Worm (Caenorhabditis elegans) whole organism, young adult: Measurements from ENCODE around the gene F22B5.4.

Experiments used
- F22D6.2 ChIP-seq: sonication (generic microtip); optimal IDR thresholded peaks from 2 replicates; lab custom pipeline; 2016; ENCODE audit warnings: mild to moderate bottlenecking, missing genetic modification characterization, missing compliant biosample characterization
- F23B12.7 ChIP-seq: sonication (generic microtip); optimal IDR thresholded peaks from 2 replicates; lab custom pipeline; 2017; ENCODE audit warnings: missing genetic modification characterization, mild to moderate bottlenecking, missing compliant biosample characterization, antibody characterized with exemption, moderate library complexity; ENCODE audit not compliant: insufficient read depth
- F33H1.4 ChIP-seq: fragments of 200-800 bp; sonication (Bioruptor generic); IDR thresholded peaks from 2 replicates; pipeline ENCODE4 v1.3.6; 2022; ENCODE audit warnings: missing genetic modification reagents, missing genetic modification characterization, missing compliant biosample characterization
- F49E8.2 ChIP-seq: sonication (generic microtip); optimal IDR thresholded peaks from 3 replicates; lab custom pipeline; 2017; ENCODE audit warnings: missing genetic modification characterization, mild to moderate bottlenecking, missing compliant biosample characterization, antibody characterized with exemption, moderate library complexity; ENCODE audit not compliant: insufficient read depth
- K11D2.4 ChIP-seq: fragments of 200-800 bp; sonication (Bioruptor generic); IDR thresholded peaks from 2 replicates; pipeline ENCODE4 v1.3.6; 2022; ENCODE audit warnings: missing genetic modification reagents, missing genetic modification characterization, missing compliant biosample characterization
- ZK185.1 ChIP-seq: sonication (generic microtip); optimal IDR thresholded peaks from 2 replicates; lab custom pipeline; 2016; ENCODE audit warnings: mild to moderate bottlenecking, missing genetic modification characterization, missing compliant biosample characterization; ENCODE audit not compliant: poor library complexity, severe bottlenecking
- akir-1 ChIP-seq: fragments of 200-800 bp; sonication (Bioruptor generic); optimal IDR thresholded peaks from 2 replicates; lab custom pipeline; 2018; ENCODE audit warnings: mild to moderate bottlenecking, missing genetic modification characterization, moderate library complexity, missing compliant biosample characterization
- ama-1 ChIP-seq, 3 experiments: fragments of 150-350 bp in 1 of 3; sonication (generic microtip) in 2 of 3; optimal IDR thresholded peaks; 2 replicates each; lab custom pipeline; 2014 to 2018; ENCODE audit warnings: missing biosample characterization in 2 of 3, missing genetic modification characterization in 2 of 3, missing genetic modification reagents in 2 of 3
- aptf-2 ChIP-seq: fragments of 200-800 bp; sonication (Bioruptor generic); conservative IDR thresholded peaks from 2 replicates; pipeline ENCODE4 v1.3.6; 2022; ENCODE audit warnings: missing genetic modification reagents, missing genetic modification characterization, missing compliant biosample characterization
- atf-7 ChIP-seq: sonication (generic microtip); optimal IDR thresholded peaks from 2 replicates; lab custom pipeline; 2017; ENCODE audit warnings: mild to moderate bottlenecking, missing genetic modification characterization, missing compliant biosample characterization
- athp-1 ChIP-seq: sonication (generic microtip); optimal IDR thresholded peaks from 2 replicates; lab custom pipeline; 2017; ENCODE audit warnings: mild to moderate bottlenecking, missing genetic modification characterization, missing compliant biosample characterization
- attf-3 ChIP-seq: fragments of 200-800 bp; sonication (Bioruptor generic); conservative IDR thresholded peaks from 2 replicates; pipeline ENCODE4 v1.3.6; 2022; ENCODE audit warnings: missing genetic modification reagents, missing genetic modification characterization, missing compliant biosample characterization
- attf-6 ChIP-seq: fragments of 200-800 bp; sonication (Bioruptor generic); IDR thresholded peaks from 2 replicates; pipeline ENCODE4 v1.3.6; 2022; ENCODE audit warnings: missing genetic modification reagents, missing genetic modification characterization, missing compliant biosample characterization
- bed-1 ChIP-seq: fragments of 200-800 bp; sonication (Bioruptor generic); IDR thresholded peaks from 2 replicates; pipeline ENCODE4 v1.3.6; 2022; ENCODE audit warnings: missing genetic modification reagents, missing genetic modification characterization, missing compliant biosample characterization
- bed-2 ChIP-seq: fragments of 200-800 bp; sonication (Bioruptor generic); IDR thresholded peaks from 2 replicates; pipeline ENCODE4 v1.3.6; 2022; ENCODE audit warnings: missing genetic modification reagents, missing genetic modification characterization, missing compliant biosample characterization
- cebp-1 ChIP-seq, 2 experiments: fragments of 200-800 bp in 1 of 2; sonication (Bioruptor generic) in 1 of 2; sonication (generic microtip) in 1 of 2; IDR thresholded peaks in 1 of 2; optimal IDR thresholded peaks in 1 of 2; 2 replicates each; pipeline versions ENCODE4 v1.3.6 to Lab custom; 2017 to 2022; ENCODE audit warnings: missing compliant biosample characterization in 2 of 2, missing genetic modification characterization in 2 of 2, mild to moderate bottlenecking in 1 of 2, missing genetic modification reagents in 1 of 2, moderate library complexity in 1 of 2
- cebp-2 ChIP-seq: fragments of 200-800 bp; sonication (Bioruptor generic); IDR thresholded peaks from 2 replicates; pipeline ENCODE4 v1.3.6; 2022; ENCODE audit warnings: missing genetic modification characterization, missing compliant biosample characterization
- ceh-79 ChIP-seq: sonication (generic microtip); optimal IDR thresholded peaks from 2 replicates; lab custom pipeline; 2017; ENCODE audit warnings: mild to moderate bottlenecking, missing genetic modification characterization, missing compliant biosample characterization
- die-1 ChIP-seq: sonication (generic microtip); optimal IDR thresholded peaks from 2 replicates; lab custom pipeline; 2016; ENCODE audit warnings: missing genotype, mild to moderate bottlenecking, missing genetic modification characterization, missing compliant biosample characterization
- dpff-1 ChIP-seq: sonication (generic microtip); optimal IDR thresholded peaks from 2 replicates; lab custom pipeline; 2017; ENCODE audit warnings: mild to moderate bottlenecking, missing genetic modification characterization, missing compliant biosample characterization
- egrh-3 ChIP-seq: fragments of 200-800 bp; sonication (Bioruptor generic); IDR thresholded peaks from 2 replicates; pipeline ENCODE4 v1.3.6; 2022; ENCODE audit warnings: missing genetic modification reagents, missing genetic modification characterization, missing compliant biosample characterization
- gei-17 ChIP-seq: fragments of 200-800 bp; sonication (Bioruptor generic); optimal IDR thresholded peaks from 2 replicates; lab custom pipeline; 2018; ENCODE audit warnings: mild to moderate bottlenecking, missing genetic modification characterization, missing compliant biosample characterization
- hlh-12 ChIP-seq: sonication (generic microtip); optimal IDR thresholded peaks from 2 replicates; lab custom pipeline; 2016; ENCODE audit warnings: missing genetic modification characterization, missing compliant biosample characterization
- let-526 ChIP-seq: fragments of 200-800 bp; sonication (Bioruptor generic); IDR thresholded peaks from 2 replicates; pipeline ENCODE4 v1.3.6; 2022; ENCODE audit warnings: missing genetic modification reagents, missing genetic modification characterization, missing compliant biosample characterization
- lin-26 ChIP-seq: fragments of 200-800 bp; sonication (Bioruptor generic); IDR thresholded peaks from 2 replicates; pipeline ENCODE4 v1.3.6; 2022; ENCODE audit warnings: missing genetic modification reagents, missing genetic modification characterization, missing compliant biosample characterization
- lin-35 ChIP-seq, 3 experiments: fragments of 150-350 bp in 2 of 3; sonication (generic microtip) in 1 of 3; optimal IDR thresholded peaks; 2 replicates each; lab custom pipeline; 2014 to 2018; ENCODE audit warnings: missing biosample characterization in 3 of 3, missing genetic modification characterization in 3 of 3, missing genetic modification reagents in 3 of 3
- lin-40 ChIP-seq: sonication (generic microtip); optimal IDR thresholded peaks from 2 replicates; lab custom pipeline; 2016; ENCODE audit warnings: missing genetic modification characterization, mild to moderate bottlenecking, missing compliant biosample characterization, missing genotype, missing genetic modification reagents
- lin-54 ChIP-seq: fragments of 200-800 bp; sonication (Bioruptor generic); optimal IDR thresholded peaks from 2 replicates; lab custom pipeline; 2018; ENCODE audit warnings: mild to moderate bottlenecking, missing genetic modification characterization, missing compliant biosample characterization
- madf-3 ChIP-seq: fragments of 200-800 bp; sonication (Bioruptor generic); IDR thresholded peaks from 2 replicates; pipeline ENCODE4 v1.3.6; 2022; ENCODE audit warnings: missing genetic modification reagents, missing genetic modification characterization, missing compliant biosample characterization
- mcd-1 ChIP-seq: fragments of 200-800 bp; sonication (Bioruptor generic); IDR thresholded peaks from 2 replicates; pipeline ENCODE4 v1.3.6; 2022; ENCODE audit warnings: missing genetic modification reagents, missing genetic modification characterization, missing compliant biosample characterization
- mes-4 ChIP-seq: sonication (generic microtip); optimal IDR thresholded peaks from 2 replicates; lab custom pipeline; 2016; ENCODE audit warnings: missing genotype, missing genetic modification characterization, missing compliant biosample characterization
- nfya-1 ChIP-seq: sonication (generic microtip); optimal IDR thresholded peaks from 2 replicates; lab custom pipeline; 2017; ENCODE audit warnings: antibody characterized with exemption, missing compliant biosample characterization, missing genetic modification characterization, borderline replicate concordance; ENCODE audit not compliant: insufficient read depth
- nhr-120 ChIP-seq: fragments of 200-800 bp; sonication (Bioruptor generic); IDR thresholded peaks from 2 replicates; pipeline ENCODE4 v1.3.6; 2022; ENCODE audit warnings: missing genetic modification characterization, missing compliant biosample characterization
- pbrm-1 ChIP-seq: fragments of 200-800 bp; sonication (Bioruptor generic); IDR thresholded peaks from 2 replicates; pipeline ENCODE4 v1.3.6; 2022; ENCODE audit warnings: missing genetic modification reagents, missing genetic modification characterization, missing compliant biosample characterization
- snpc-1.1 ChIP-seq: sonication (generic microtip); optimal IDR thresholded peaks from 2 replicates; lab custom pipeline; 2017; ENCODE audit warnings: missing genetic modification characterization, mild to moderate bottlenecking, missing compliant biosample characterization, antibody characterized with exemption, moderate library complexity, missing genotype, missing genetic modification reagents; ENCODE audit not compliant: insufficient read depth
- somi-1 ChIP-seq: fragments of 200-800 bp; sonication (Bioruptor generic); optimal IDR thresholded peaks from 2 replicates; lab custom pipeline; 2018; ENCODE audit warnings: mild to moderate bottlenecking, missing genetic modification characterization, missing compliant biosample characterization
- tlf-1 ChIP-seq: fragments of 200-800 bp; sonication (Bioruptor generic); optimal IDR thresholded peaks from 2 replicates; lab custom pipeline; 2018; ENCODE audit warnings: mild to moderate bottlenecking, missing genetic modification characterization, missing compliant biosample characterization
- xnd-1 ChIP-seq: sonication (generic microtip); optimal IDR thresholded peaks from 2 replicates; lab custom pipeline; 2016; ENCODE audit warnings: missing genotype, missing genetic modification reagents, missing genetic modification characterization, missing compliant biosample characterization
- ztf-22 ChIP-seq: fragments of 200-800 bp; sonication (Bioruptor generic); optimal IDR thresholded peaks from 2 replicates; lab custom pipeline; 2018; ENCODE audit warnings: mild to moderate bottlenecking, missing genetic modification characterization, moderate library complexity, missing compliant biosample characterization
- ztf-26 ChIP-seq: sonication (generic microtip); optimal IDR thresholded peaks from 2 replicates; lab custom pipeline; 2017; ENCODE audit warnings: missing genetic modification characterization, missing compliant biosample characterization

The F22B5.4 gene

DNA sequence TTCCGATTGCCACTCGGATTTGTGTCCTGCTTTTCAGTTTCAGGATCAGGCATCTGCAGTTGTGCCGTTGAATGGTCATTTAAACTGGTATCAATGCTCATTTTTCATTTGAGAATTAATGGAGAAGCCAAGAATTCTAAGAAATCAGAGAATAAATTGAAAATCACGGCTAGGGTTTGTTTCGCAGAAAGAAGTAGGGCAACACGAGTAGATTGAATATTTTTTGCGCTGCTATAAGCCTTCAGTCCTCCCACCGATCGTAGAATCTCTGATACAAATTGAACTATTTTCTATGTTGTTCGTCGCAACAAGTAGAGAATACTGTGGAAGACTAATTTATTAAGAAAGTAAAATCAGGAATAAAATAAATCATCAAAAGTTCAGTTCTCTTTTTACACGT, 12.5 kb upstream of the F22B5.4 start, which contains the start of gene acp-3 (continued):
- TF ChIP-seq cebp-2 = no peak
- TF ChIP-seq, all 124 proteins: peak for 0

DNA sequence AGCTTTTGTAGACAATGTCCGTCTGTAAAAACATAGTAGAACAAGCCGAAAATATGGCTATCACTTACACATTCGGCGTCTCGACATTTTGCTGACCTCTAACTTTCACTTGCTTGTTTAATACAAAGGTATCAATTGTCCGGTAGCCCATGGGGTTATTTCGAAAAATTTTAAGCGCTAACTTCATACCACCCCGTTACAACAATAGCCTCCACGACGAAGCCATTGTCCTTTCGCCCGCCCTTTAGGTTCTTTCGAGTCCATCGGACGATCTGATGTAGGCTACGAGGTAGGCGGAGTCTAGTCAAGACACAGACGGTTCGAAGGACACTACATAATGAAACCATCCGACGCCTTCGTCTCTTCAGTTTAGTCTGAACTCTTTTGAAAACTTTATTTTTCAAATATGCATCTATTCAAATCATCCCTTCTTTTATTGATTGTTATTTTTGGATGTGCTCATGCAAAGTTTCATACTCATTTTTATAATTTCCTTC, 10.7 kb upstream of the F22B5.4 start, which contains the start of gene lips-10:
Gene lips-10, plus strand, starts transcription at position 378 of the 497 bp plus-strand sequence.
- TF ChIP-seq tlf-1 (GFP tag; lab: Kevin White, UChicago) (no peak), bed-2 (GFP tag; lab: Robert Waterston, UW) (no peak), akir-1 (no peak), let-526 (no peak), attf-6 (GFP tag; lab: Robert Waterston, UW) (no peak), madf-3 (no peak)

DNA sequence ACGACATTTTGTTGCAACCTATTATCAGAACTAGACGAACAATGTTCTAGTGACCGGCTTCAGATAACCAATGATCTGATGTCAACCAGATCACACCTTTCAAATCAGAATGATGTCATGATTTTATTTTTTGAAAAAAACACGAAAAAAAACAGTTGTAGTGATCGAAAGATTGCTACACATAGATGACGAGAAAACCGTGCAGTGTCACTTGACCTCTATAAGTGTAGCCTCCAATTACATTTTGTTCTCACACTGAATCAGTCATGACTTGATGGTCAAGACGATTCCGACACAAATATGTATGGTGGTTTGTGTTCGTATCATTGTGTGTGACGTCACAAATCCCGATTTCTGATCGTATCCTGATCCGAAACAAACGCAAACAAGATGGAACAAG, 9.4 kb upstream of the F22B5.4 start:
- TF ChIP-seq nhr-120 (no peak), mcd-1 (GFP tag; lab: Robert Waterston, UW) (no peak), lin-40 (tag; lab: Kevin White, UChicago) (peak; percentile 3), ama-1 (optimal IDR thresholded peaks at IDR 0.05; lab: Kevin White, UChicago) (peak; percentile 68), ama-1 (GFP tag; optimal IDR thresholded peaks at IDR 0.05; lab: Kevin White, UChicago) (no peak), atf-7 (tag; lab: Kevin White, UChicago) (peak; percentile 6)

DNA sequence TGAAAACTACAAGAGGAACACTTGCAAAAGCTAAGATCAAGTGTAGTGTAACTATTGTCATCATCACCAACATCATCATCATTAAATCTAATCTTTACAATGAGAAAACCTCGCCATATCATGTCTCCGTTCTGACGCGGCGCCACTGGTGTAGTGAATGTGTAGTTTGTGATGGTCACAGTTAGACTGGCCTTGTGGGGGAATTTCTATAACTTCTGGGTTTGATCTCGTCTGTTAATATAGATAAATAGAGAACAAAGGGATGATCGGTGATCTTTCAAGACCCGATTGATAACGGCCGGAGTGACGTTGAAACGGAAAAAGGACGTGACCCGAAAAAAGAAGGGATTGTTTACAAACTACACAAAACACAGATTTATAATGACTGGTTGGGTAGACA, 8.7 kb upstream of the F22B5.4 start:
- TF ChIP-seq ztf-26 (peak; percentile 29), xnd-1 (tag; lab: Kevin White, UChicago) (no peak), let-526 (no peak), somi-1 (peak; percentile 6), lin-35 (GFP tag; optimal IDR thresholded peaks at IDR 0.05; lab: Kevin White, UChicago) (no peak), lin-26 (GFP tag; lab: Robert Waterston, UW) (0 out of 2 replicates have a peak, but pooled peaks have one; percentile 9), aptf-2 (GFP tag; lab: Robert Waterston, UW) (no peak)

DNA sequence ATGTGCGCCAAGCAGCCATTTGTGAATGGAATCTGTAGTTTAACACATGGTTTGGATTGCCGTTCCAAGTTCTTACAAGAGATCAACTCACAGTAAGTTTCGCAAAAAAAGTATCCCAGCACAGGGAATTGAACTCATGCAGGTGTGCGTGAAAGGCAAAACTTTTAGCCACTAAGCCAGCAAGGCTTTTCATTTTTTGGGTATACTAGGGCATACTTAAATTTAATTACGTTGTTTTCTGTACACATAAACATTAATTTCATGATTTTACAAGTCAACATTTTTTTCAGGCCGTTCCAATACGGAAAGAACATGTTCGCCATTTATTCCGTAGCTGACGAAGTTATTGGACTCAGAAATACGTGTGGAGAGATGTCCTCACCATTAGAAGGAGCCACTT, 8.0 kb upstream of the F22B5.4 start:
- TF ChIP-seq bed-1 (no peak), let-526 (0 out of 2 replicates have a peak, but pooled peaks have one; percentile 43), nfya-1 (tag; lab: Kevin White, UChicago) (no peak), hlh-12 (tag; lab: Kevin White, UChicago) (peak; percentile 55), K11D2.4 (GFP tag; lab: Robert Waterston, UW) (0 out of 2 replicates have a peak, but pooled peaks have one; percentile 37), ceh-79 (tag; lab: Kevin White, UChicago) (peak; percentile 87), F49E8.2 (tag; lab: Kevin White, UChicago) (no peak), athp-1 (tag; lab: Kevin White, UChicago) (peak; percentile 90), snpc-1.1 (tag; lab: Kevin White, UChicago) (peak; percentile 52), dpff-1 (peak; percentile 87), egrh-3 (GFP tag; lab: Robert Waterston, UW) (no peak), bed-2 (GFP tag; lab: Robert Waterston, UW) (no peak), lin-54 (GFP tag; lab: Kevin White, UChicago) (peak; percentile 66), attf-3 (no peak), ZK185.1 (tag; lab: Kevin White, UChicago) (peak; percentile 66), F22D6.2 (tag; lab: Kevin White, UChicago) (peak; percentile 39), F23B12.7 (tag; lab: Kevin White, UChicago) (no peak), pbrm-1 (peak; percentile 63), cebp-1 (GFP tag; IDR thresholded peaks at IDR 0.05; lab: Robert Waterston, UW) (no peak), cebp-1 (tag; optimal IDR thresholded peaks at IDR 0.05; lab: Kevin White, UChicago) (no peak), gei-17 (GFP tag; lab: Kevin White, UChicago) (no peak), die-1 (tag; lab: Kevin White, UChicago) (peak; percentile 97), ztf-26 (no peak), ztf-22 (GFP tag; lab: Kevin White, UChicago) (peak; percentile 45), F33H1.4 (GFP tag; lab: Robert Waterston, UW) (peak; percentile 49), mes-4 (peak; percentile 88)
